Fruit fly (Drosophila melanogaster) whole organism, embryonic: ENCODE measurements around the gene CG34028.

Experiments
- ATbp ChIP-seq: fragments of 200-800 bp; sonication (Bioruptor generic); optimal IDR thresholded peaks from 2 replicates; lab custom pipeline; 2017; ENCODE audit warnings: missing biosample characterization, mild to moderate bottlenecking, missing genetic modification characterization, missing genetic modification reagents
- CG10267 ChIP-seq: fragments of 200-800 bp; sonication (Bioruptor generic); optimal IDR thresholded peaks from 2 replicates; lab custom pipeline; 2018; ENCODE audit warnings: missing biosample characterization, mild to moderate bottlenecking, missing genetic modification characterization, moderate library complexity
- CG10979 ChIP-seq: fragments of 200-800 bp; sonication (Bioruptor generic); optimal IDR thresholded peaks from 2 replicates; lab custom pipeline; 2018; ENCODE audit warnings: missing biosample characterization, mild to moderate bottlenecking, missing genetic modification characterization, moderate library complexity
- CG11504 ChIP-seq: fragments of 200-800 bp; sonication (Bioruptor generic); optimal IDR thresholded peaks from 3 replicates; lab custom pipeline; 2019; ENCODE audit warnings: missing biosample characterization, mild to moderate bottlenecking, missing genetic modification characterization, moderate library complexity
- CG12391 ChIP-seq: fragments of 200-800 bp; sonication (Bioruptor generic); optimal IDR thresholded peaks from 3 replicates; lab custom pipeline; 2018; ENCODE audit warnings: missing biosample characterization, mild to moderate bottlenecking, missing genetic modification characterization, moderate library complexity
- CG14710 ChIP-seq: fragments of 200-800 bp; sonication (Bioruptor generic); optimal IDR thresholded peaks from 3 replicates; lab custom pipeline; 2019; ENCODE audit warnings: missing biosample characterization, mild to moderate bottlenecking, missing genetic modification characterization, moderate library complexity
- CG14860 ChIP-seq: fragments of 200-800 bp; sonication (Bioruptor generic); IDR thresholded peaks from 3 replicates; pipeline ENCODE4 v1.3.6; 2022; ENCODE audit warnings: missing biosample characterization, missing genetic modification characterization; ENCODE audit not compliant: partially characterized antibody
- CG15696 ChIP-seq: fragments of 200-800 bp; sonication (Bioruptor generic); optimal IDR thresholded peaks from 2 replicates; lab custom pipeline; 2019; ENCODE audit warnings: missing biosample characterization, mild to moderate bottlenecking, missing genetic modification characterization, moderate library complexity
- CG17359 ChIP-seq: fragments of 200-800 bp; sonication (Bioruptor generic); optimal IDR thresholded peaks from 3 replicates; lab custom pipeline; 2018; ENCODE audit warnings: missing biosample characterization, mild to moderate bottlenecking, missing genetic modification characterization, moderate library complexity
- CG18476 ChIP-seq: fragments of 200-800 bp; sonication (Bioruptor generic); optimal IDR thresholded peaks from 2 replicates; lab custom pipeline; 2016; ENCODE audit warnings: missing biosample characterization, mild to moderate bottlenecking, missing genetic modification characterization
- CG2678 ChIP-seq: fragments of 200-800 bp; sonication (Bioruptor generic); optimal IDR thresholded peaks from 3 replicates; lab custom pipeline; 2019; ENCODE audit warnings: missing biosample characterization, mild to moderate bottlenecking, missing genetic modification characterization, moderate library complexity
- CG2712 ChIP-seq: fragments of 200-800 bp; optimal IDR thresholded peaks from 3 replicates; lab custom pipeline; 2019; ENCODE audit warnings: missing biosample characterization, mild to moderate bottlenecking, missing genetic modification characterization, moderate library complexity
- CG2875 ChIP-seq: fragments of 200-800 bp; sonication (Bioruptor generic); optimal IDR thresholded peaks from 2 replicates; lab custom pipeline; 2017; ENCODE audit warnings: missing biosample characterization, mild to moderate bottlenecking, missing genetic modification characterization, missing genetic modification reagents
- CG31441 ChIP-seq: fragments of 200-800 bp; sonication (Bioruptor generic); IDR thresholded peaks from 2 replicates; pipeline ENCODE4 v1.3.6; 2022; ENCODE audit warnings: missing biosample characterization, missing genetic modification characterization
- CG4424 ChIP-seq: fragments of 200-800 bp; sonication (Bioruptor generic); optimal IDR thresholded peaks from 3 replicates; lab custom pipeline; 2016; ENCODE audit warnings: missing biosample characterization, missing genetic modification characterization
- CG7839 ChIP-seq: fragments of 200-800 bp; sonication (Bioruptor generic); optimal IDR thresholded peaks from 3 replicates; lab custom pipeline; 2018; ENCODE audit warnings: missing biosample characterization, mild to moderate bottlenecking, missing genetic modification characterization, moderate library complexity
- CG8388 ChIP-seq: fragments of 200-800 bp; sonication (Bioruptor generic); optimal IDR thresholded peaks from 2 replicates; lab custom pipeline; 2019; ENCODE audit warnings: missing biosample characterization, mild to moderate bottlenecking, missing genetic modification characterization, moderate library complexity
- CG8924 ChIP-seq: fragments of 200-800 bp; optimal IDR thresholded peaks from 3 replicates; lab custom pipeline; 2019; ENCODE audit warnings: missing biosample characterization, mild to moderate bottlenecking, missing genetic modification characterization, moderate library complexity
- CG9727 ChIP-seq: fragments of 200-800 bp; sonication (Bioruptor generic); optimal IDR thresholded peaks from 3 replicates; lab custom pipeline; 2017; ENCODE audit warnings: missing biosample characterization, mild to moderate bottlenecking, missing genetic modification characterization
- CkIIα-i1 ChIP-seq: fragments of 200-800 bp; sonication (Bioruptor generic); IDR thresholded peaks from 2 replicates; pipeline ENCODE4 v1.3.6; 2022; ENCODE audit warnings: missing biosample characterization, missing genetic modification characterization
- CoRest ChIP-seq: fragments of 200-800 bp; sonication (Bioruptor generic); optimal IDR thresholded peaks from 3 replicates; lab custom pipeline; 2018; ENCODE audit warnings: missing biosample characterization, mild to moderate bottlenecking, missing genetic modification characterization, moderate library complexity
- Dek ChIP-seq: fragments of 200-800 bp; sonication (Bioruptor generic); optimal IDR thresholded peaks from 3 replicates; lab custom pipeline; 2019; ENCODE audit warnings: missing biosample characterization, mild to moderate bottlenecking, missing genetic modification characterization, moderate library complexity
- Eip74EF ChIP-seq, 2 experiments: fragments of 200-800 bp in 1 of 2; fragments of >200 bp in 1 of 2; sonication (Bioruptor generic) in 1 of 2; optimal IDR thresholded peaks; 2 replicates each; lab custom pipeline; 2017 to 2019; ENCODE audit warnings: missing biosample characterization in 2 of 2, missing genetic modification characterization in 2 of 2, mild to moderate bottlenecking in 1 of 2, moderate library complexity in 1 of 2
- Hr51 ChIP-seq, 2 experiments: fragments of 200-800 bp; sonication (Bioruptor generic); optimal IDR thresholded peaks; 2 replicates in 1 of 2; 3 replicates in 1 of 2; lab custom pipeline; 2016 to 2018; ENCODE audit warnings: missing biosample characterization in 2 of 2, missing genetic modification characterization in 2 of 2, mild to moderate bottlenecking in 1 of 2, moderate library complexity in 1 of 2
- Oli ChIP-seq: fragments of 200-800 bp; sonication (Bioruptor generic); optimal IDR thresholded peaks from 2 replicates; lab custom pipeline; 2018; ENCODE audit warnings: missing biosample characterization, mild to moderate bottlenecking, missing genetic modification characterization, moderate library complexity
- Sox100B ChIP-seq: fragments of 200-800 bp; sonication (Bioruptor generic); optimal IDR thresholded peaks from 3 replicates; lab custom pipeline; 2018; ENCODE audit warnings: missing biosample characterization, mild to moderate bottlenecking, missing genetic modification characterization
- Sry-β ChIP-seq: fragments of 200-800 bp; sonication (Bioruptor generic); optimal IDR thresholded peaks from 2 replicates; lab custom pipeline; 2018; ENCODE audit warnings: missing biosample characterization, mild to moderate bottlenecking, missing genetic modification characterization, moderate library complexity
- Ssrp ChIP-seq: fragments of 200-800 bp; sonication (Bioruptor generic); optimal IDR thresholded peaks from 2 replicates; lab custom pipeline; 2018; ENCODE audit warnings: missing biosample characterization, mild to moderate bottlenecking, missing genetic modification characterization, moderate library complexity
- Xbp1 ChIP-seq: fragments of 200-800 bp; sonication (Bioruptor generic); optimal IDR thresholded peaks from 3 replicates; lab custom pipeline; 2016; ENCODE audit warnings: missing biosample characterization, mild to moderate bottlenecking, missing genetic modification characterization
- Xrp1 ChIP-seq: fragments of 200-800 bp; sonication (Bioruptor generic); IDR thresholded peaks from 2 replicates; pipeline ENCODE4 v1.3.6; 2022; ENCODE audit warnings: missing biosample characterization, missing genetic modification characterization
- az2 ChIP-seq: fragments of 200-800 bp; sonication (Bioruptor generic); optimal IDR thresholded peaks from 3 replicates; lab custom pipeline; 2016; ENCODE audit warnings: missing biosample characterization, missing genetic modification characterization
- bcd ChIP-seq: fragments of 200-800 bp; sonication (Bioruptor generic); optimal IDR thresholded peaks from 2 replicates; lab custom pipeline; 2017; ENCODE audit warnings: missing biosample characterization, mild to moderate bottlenecking, missing genetic modification characterization
- bsh ChIP-seq, 2 experiments: fragments of 200-800 bp; sonication (Bioruptor generic); optimal IDR thresholded peaks; 2 replicates each; lab custom pipeline; 2017 to 2018; ENCODE audit warnings: mild to moderate bottlenecking in 2 of 2, missing biosample characterization in 2 of 2, missing genetic modification characterization in 2 of 2, moderate library complexity in 1 of 2
- dmrt99B ChIP-seq: fragments of 200-800 bp; sonication (Bioruptor generic); optimal IDR thresholded peaks from 2 replicates; lab custom pipeline; 2018; ENCODE audit warnings: missing biosample characterization, mild to moderate bottlenecking, missing genetic modification characterization, moderate library complexity
- eve ChIP-seq, 2 experiments: fragments of >200 bp; optimal IDR thresholded peaks; 2 replicates each; lab custom pipeline; 2017; ENCODE audit warnings: missing biosample characterization in 2 of 2, missing genetic modification characterization in 2 of 2
- fd102C ChIP-seq: fragments of 200-800 bp; sonication (Bioruptor generic); optimal IDR thresholded peaks from 2 replicates; lab custom pipeline; 2018; ENCODE audit warnings: missing biosample characterization, mild to moderate bottlenecking, missing genetic modification characterization, moderate library complexity
- fd96Cb ChIP-seq: fragments of 200-800 bp; sonication (Bioruptor generic); optimal IDR thresholded peaks from 2 replicates; lab custom pipeline; 2018; ENCODE audit warnings: missing biosample characterization, mild to moderate bottlenecking, missing genetic modification characterization, moderate library complexity
- fru ChIP-seq: fragments of >200 bp; optimal IDR thresholded peaks from 2 replicates; lab custom pipeline; 2017
- grau ChIP-seq: fragments of 200-800 bp; optimal IDR thresholded peaks from 3 replicates; lab custom pipeline; 2019; ENCODE audit warnings: missing biosample characterization, mild to moderate bottlenecking, missing genetic modification characterization, moderate library complexity
- insv ChIP-seq, 2 experiments: fragments of 200-800 bp; sonication (Bioruptor generic); optimal IDR thresholded peaks; 3 replicates each; lab custom pipeline; 2016 to 2018; ENCODE audit warnings: missing biosample characterization in 2 of 2, missing genetic modification characterization in 2 of 2
- lilli ChIP-seq: fragments of 200-800 bp; sonication (Bioruptor generic); optimal IDR thresholded peaks from 3 replicates; lab custom pipeline; 2016; ENCODE audit warnings: missing biosample characterization, missing genetic modification characterization
- mam ChIP-seq: fragments of 200-800 bp; sonication (Bioruptor generic); optimal IDR thresholded peaks from 3 replicates; lab custom pipeline; 2016; ENCODE audit warnings: missing biosample characterization, missing genetic modification characterization
- nmo ChIP-seq: fragments of 200-800 bp; sonication (Bioruptor generic); optimal IDR thresholded peaks from 2 replicates; lab custom pipeline; 2018; ENCODE audit warnings: missing biosample characterization, mild to moderate bottlenecking, missing genetic modification characterization, moderate library complexity
- nom ChIP-seq: fragments of 200-800 bp; sonication (Bioruptor generic); optimal IDR thresholded peaks from 2 replicates; lab custom pipeline; 2017; ENCODE audit warnings: missing biosample characterization, missing genetic modification characterization, mild to moderate bottlenecking, moderate library complexity, missing genetic modification reagents
- phol ChIP-seq: fragments of 200-800 bp; sonication (Bioruptor generic); optimal IDR thresholded peaks from 3 replicates; lab custom pipeline; 2018; ENCODE audit warnings: missing biosample characterization, mild to moderate bottlenecking, missing genetic modification characterization, moderate library complexity
- salm ChIP-seq: fragments of 200-800 bp; sonication (Bioruptor generic); optimal IDR thresholded peaks from 2 replicates; lab custom pipeline; 2018; ENCODE audit warnings: missing biosample characterization, mild to moderate bottlenecking, missing genetic modification characterization
- unpg ChIP-seq: fragments of 200-800 bp; sonication (Bioruptor generic); optimal IDR thresholded peaks from 3 replicates; lab custom pipeline; 2018; ENCODE audit warnings: missing biosample characterization, mild to moderate bottlenecking, missing genetic modification characterization, moderate library complexity
- zen2 ChIP-seq: fragments of 200-800 bp; sonication (Bioruptor generic); IDR thresholded peaks from 3 replicates; pipeline ENCODE4 v1.3.6; 2022; ENCODE audit warnings: missing biosample characterization, missing genetic modification characterization; ENCODE audit not compliant: partially characterized antibody

Gene CG34028

DNA sequence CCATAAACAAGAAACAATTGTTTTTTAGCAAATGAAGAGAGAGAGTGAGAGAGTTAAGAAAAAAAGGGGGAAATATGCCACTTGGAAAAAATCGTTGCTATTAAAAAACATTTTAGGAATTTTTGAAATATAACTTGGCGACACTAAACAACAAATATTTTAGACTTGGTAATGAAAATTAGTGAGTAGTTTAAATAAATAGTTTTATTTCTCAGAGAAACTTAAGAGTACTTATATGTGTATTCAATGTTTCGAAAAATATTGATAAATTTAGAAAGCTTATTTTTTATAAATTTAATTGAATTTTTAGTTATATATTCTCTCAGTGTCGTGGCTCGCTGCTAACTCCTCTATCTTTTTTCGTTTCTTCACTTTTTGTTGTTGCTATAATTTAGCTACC, 25.4 kb upstream of the CG34028 start:
- TF ChIP-seq salm (tag; lab: Kevin White, UChicago) (no peak), CG18476 (GFP tag; lab: Kevin White, UChicago) (no peak), CG7839 (peak; percentile 40), grau (tag; lab: Kevin White, UChicago) (peak; percentile 20), phol (tag; lab: Kevin White, UChicago) (peak; percentile 57), CG14710 (peak; percentile 30), CG11504 (peak; percentile 60), nom (no peak), fd102C (no peak), CG8924 (tag; lab: Kevin White, UChicago) (peak; percentile 3), zen2 (no peak), CG14860 (GFP tag; lab: Robert Waterston, UW) (no peak), CG2875 (GFP tag; lab: Kevin White, UChicago) (no peak), Xrp1 (GFP tag; lab: Robert Waterston, UW) (peak; percentile 48; the same call in 1 of the 2 replicates), CG2678 (tag; lab: Kevin White, UChicago) (peak; percentile 49), Eip74EF (GFP tag; optimal IDR thresholded peaks at IDR 0.05; lab: Kevin White, UChicago) (peak in 1 of 2 experiments; percentile 1), CkIIα-i1 (GFP tag; lab: Robert Waterston, UW) (no peak), CG31441 (GFP tag; lab: Robert Waterston, UW) (peak; percentile 44), fru (lab: Kevin White, UChicago) (no peak), Ssrp (tag; lab: Kevin White, UChicago) (peak; percentile 19), CG4424 (GFP tag; lab: Kevin White, UChicago) (peak; percentile 40), lilli (GFP tag; lab: Kevin White, UChicago) (no peak), Sry-β (no peak), CG12391 (tag; lab: Kevin White, UChicago) (peak; percentile 15), bsh (GFP tag; optimal IDR thresholded peaks at IDR 0.05; lab: Kevin White, UChicago) (peak in 1 of 2 experiments; percentile 26), CG8388 (GFP tag; lab: Kevin White, UChicago) (peak; percentile 11), nmo (GFP tag; lab: Kevin White, UChicago) (peak; percentile 51), CG2712 (peak; percentile 58), unpg (GFP tag; lab: Kevin White, UChicago) (peak; percentile 15), Oli (tag; lab: Kevin White, UChicago) (peak; percentile 23), CG10267 (tag; lab: Kevin White, UChicago) (peak; percentile 33), bcd (GFP tag; lab: Kevin White, UChicago) (no peak), eve (GFP tag; optimal IDR thresholded peaks at IDR 0.05; lab: Kevin White, UChicago) (peak in 1 of 2 experiments; percentile 27), mam (GFP tag; lab: Kevin White, UChicago) (no peak), ATbp (GFP tag; lab: Kevin White, UChicago) (peak; percentile 4), Hr51 (GFP tag; optimal IDR thresholded peaks at IDR 0.05; lab: Kevin White, UChicago) (peak in 1 of 2 experiments; percentile 27), CoRest (tag; lab: Kevin White, UChicago) (peak; percentile 7), CG9727 (GFP tag; lab: Kevin White, UChicago) (peak; percentile 13), dmrt99B (tag; lab: Kevin White, UChicago) (peak; percentile 56), Xbp1 (no peak), Sox100B (GFP tag; lab: Kevin White, UChicago) (peak; percentile 38), fd96Cb (tag; lab: Kevin White, UChicago) (peak; percentile 43), az2 (GFP tag; lab: Kevin White, UChicago) (peak; percentile 1), CG17359 (tag; lab: Kevin White, UChicago) (peak; percentile 40), Dek (tag; lab: Kevin White, UChicago) (no peak), insv (GFP tag; optimal IDR thresholded peaks at IDR 0.05; lab: Kevin White, UChicago) (no peak), CG10979 (tag; lab: Kevin White, UChicago) (peak; percentile 60), CG15696 (peak; percentile 12)
